1 fruit fly cellular context compared by ENCODE assay signal in genomic region chr2L:18839143-18839872, dm6.
TF ChIP-seq lines count a peak whose summit lies in the region.

Gene CG10600, minus strand, starts transcription at chr2L:18839679.

TF ChIP-seq in whole organism, embryonic, 481 proteins besides CTCF, POLR2A, EP300 and RAD21 (continued from another document):
- TF ChIP-seq hkb (optimal IDR thresholded peaks at IDR 0.05; lab: Kevin White, UChicago) (peak; percentile 71), hkb (GFP tag; IDR thresholded peaks at IDR 0.05; lab: Robert Waterston, UW) (peak; percentile 67), CG7271 (tag; optimal IDR thresholded peaks at IDR 0.05; lab: Kevin White, UChicago) (no peak), ATbp (GFP tag; optimal IDR thresholded peaks at IDR 0.05; lab: Kevin White, UChicago) (peak; percentile 64), CG30403 (GFP tag; optimal IDR thresholded peaks at IDR 0.05; lab: Kevin White, UChicago) (peak; percentile 86), Dref (GFP tag; IDR thresholded peaks at IDR 0.05; lab: Robert Waterston, UW) (peak; percentile 82), Antp (GFP tag; optimal IDR thresholded peaks at IDR 0.05; lab: Kevin White, UChicago) (peak; percentile 93), BtbVII (GFP tag; optimal IDR thresholded peaks at IDR 0.05; lab: Kevin White, UChicago) (peak; percentile 79), CG18011 (GFP tag; optimal IDR thresholded peaks at IDR 0.05; lab: Kevin White, UChicago) (peak; percentile 64), CG11696 (GFP tag; IDR thresholded peaks at IDR 0.05; lab: Robert Waterston, UW) (peak; percentile 88), CG12744 (GFP tag; optimal IDR thresholded peaks at IDR 0.05; lab: Kevin White, UChicago) (peak; percentile 89), H2.0 (GFP tag; IDR thresholded peaks at IDR 0.05; lab: Robert Waterston, UW) (peak; percentile 53), CG17829 (tag; optimal IDR thresholded peaks at IDR 0.05; lab: Kevin White, UChicago) (peak; percentile 80), CG12219 (GFP tag; optimal IDR thresholded peaks at IDR 0.05; lab: Kevin White, UChicago) (peak; percentile 33), Stat92E (GFP tag; optimal IDR thresholded peaks at IDR 0.05; lab: Kevin White, UChicago) (peak in 1 of 3 experiments; percentile 82), CG5953 (GFP tag; IDR thresholded peaks at IDR 0.05; lab: Robert Waterston, UW) (no peak), ftz-f1 (GFP tag; optimal IDR thresholded peaks at IDR 0.05; lab: Kevin White, UChicago) (peak; percentile 69), CG2116 (GFP tag; optimal IDR thresholded peaks at IDR 0.05; lab: Kevin White, UChicago) (peak; percentile 86), CG17612 (GFP tag; IDR thresholded peaks at IDR 0.05; lab: Robert Waterston, UW) (peak; percentile 43; the same call in 1 of the 2 replicates), CG32772 (GFP tag; IDR thresholded peaks at IDR 0.05; lab: Robert Waterston, UW) (peak; percentile 91), Dfd (GFP tag; optimal IDR thresholded peaks at IDR 0.05; lab: Kevin White, UChicago) (no peak), CG14667 (GFP tag; IDR thresholded peaks at IDR 0.05; lab: Robert Waterston, UW) (peak; percentile 59), HmgZ (tag; optimal IDR thresholded peaks at IDR 0.05; lab: Kevin White, UChicago) (peak; percentile 93), CG4820 (GFP tag; optimal IDR thresholded peaks at IDR 0.05; lab: Kevin White, UChicago) (peak; percentile 70), cg (GFP tag; optimal IDR thresholded peaks at IDR 0.05; lab: Kevin White, UChicago) (peak; percentile 99), NC2β (GFP tag; optimal IDR thresholded peaks at IDR 0.05; lab: Kevin White, UChicago) (peak; percentile 83), Fer1 (GFP tag; optimal IDR thresholded peaks at IDR 0.05; lab: Kevin White, UChicago) (peak; percentile 88), CG12155 (GFP tag; optimal IDR thresholded peaks at IDR 0.05; lab: Kevin White, UChicago) (peak; percentile 96), NfI (GFP tag; optimal IDR thresholded peaks at IDR 0.05; lab: Kevin White, UChicago) (peak; percentile 86), ro (GFP tag; IDR thresholded peaks at IDR 0.05; lab: Robert Waterston, UW) (no peak), sd (tag; optimal IDR thresholded peaks at IDR 0.05; lab: Kevin White, UChicago) (no peak), CG7357 (GFP tag; IDR thresholded peaks at IDR 0.05; lab: Robert Waterston, UW) (no peak; the same call in 2 of the 3 replicates), tll (GFP tag; optimal IDR thresholded peaks at IDR 0.05; lab: Kevin White, UChicago) (no peak), CG2889 (GFP tag; IDR thresholded peaks at IDR 0.05; lab: Robert Waterston, UW) (peak; percentile 39; the same call in 1 of the 3 replicates), CG15696 (tag; optimal IDR thresholded peaks at IDR 0.05; lab: Kevin White, UChicago) (peak; percentile 71), dimm (GFP tag; IDR thresholded peaks at IDR 0.05; lab: Robert Waterston, UW) (no peak), CG3726 (GFP tag; IDR thresholded peaks at IDR 0.05; lab: Robert Waterston, UW) (no peak), nerfin-1 (tag; optimal IDR thresholded peaks at IDR 0.05; lab: Kevin White, UChicago) (peak; percentile 64), cad (GFP tag; optimal IDR thresholded peaks at IDR 0.05; lab: Kevin White, UChicago) (no peak), CG7372 (GFP tag; IDR thresholded peaks at IDR 0.05; lab: Robert Waterston, UW) (peak; percentile 16; the same call in 1 of the 2 replicates)
